Worm (Caenorhabditis elegans): ENCODE measurements around the gene Y48A5A.3.
A peak's percentile ranks its signal among the peaks of the same experiment; 100 is the strongest.

Gene Y48A5A.3

ce11 chrIV:1956411-1956810, 13.1 kb upstream of the Y48A5A.3 start, which contains the start of gene F52C12.6:
F52C12.6 (plus strand) TSS chrIV:1956711.
- no peak for TF ChIP-seq mxl-1 (tag; optimal IDR thresholded peaks at IDR 0.05)
- TF ChIP-seq ztf-22 (GFP tag; optimal IDR thresholded peaks at IDR 0.05): no peak
- no peak for TF ChIP-seq B0035.1 (tag; optimal IDR thresholded peaks at IDR 0.05)
- TF ChIP-seq F57C9.4 (tag; optimal IDR thresholded peaks at IDR 0.05): no peak
- no peak for TF ChIP-seq hsf-1 (GFP tag; IDR thresholded peaks at IDR 0.05)
- TF ChIP-seq zim-3 (tag; optimal IDR thresholded peaks at IDR 0.05): no peak

ce11 chrIV:1959554-1959953, 10.0 kb upstream of the Y48A5A.3 start, which contains the start of gene tdpo-1:
tdpo-1 (plus strand) TSS chrIV:1959854.
- no peak for TF ChIP-seq nhr-80 (tag; optimal IDR thresholded peaks at IDR 0.05)
- no peak for TF ChIP-seq zfh-2 (GFP tag; conservative IDR thresholded peaks at IDR 0.05)
- no peak for TF ChIP-seq lir-1 (GFP tag; conservative IDR thresholded peaks at IDR 0.05)

ce11 chrIV:1963247-1963646, 6.3 kb upstream of the Y48A5A.3 start, which contains the start of gene ulp-3:
ulp-3 (plus strand) TSS chrIV:1963634.
- no peak for TF ChIP-seq K11D2.4 (GFP tag; IDR thresholded peaks at IDR 0.05)
- no peak for TF ChIP-seq chd-7 (tag; optimal IDR thresholded peaks at IDR 0.05)
- no peak for TF ChIP-seq nhr-27 (tag; optimal IDR thresholded peaks at IDR 0.05)
- TF ChIP-seq attf-5 (GFP tag; optimal IDR thresholded peaks at IDR 0.05): no peak
- peak; percentile 13 for TF ChIP-seq efl-1 (GFP tag; optimal IDR thresholded peaks at IDR 0.05)
- no peak for TF ChIP-seq nfyb-1 (GFP tag; IDR thresholded peaks at IDR 0.05)
- TF ChIP-seq mcd-1 (GFP tag; IDR thresholded peaks at IDR 0.05): peak; percentile 60
- TF ChIP-seq Y53F4B.3 (GFP tag; IDR thresholded peaks at IDR 0.05): no peak
- 0 out of 2 replicates have a peak, but pooled peaks have one; percentile 19 for TF ChIP-seq D2030.7 (GFP tag; IDR thresholded peaks at IDR 0.05)

- TF ChIP-seq mcd-1 (GFP tag; IDR thresholded peaks at IDR 0.05) (peak; percentile 46; the same call in 1 of the 2 replicates), cebp-1 (GFP tag; IDR thresholded peaks at IDR 0.05) (no peak), cebp-1 (tag; optimal IDR thresholded peaks at IDR 0.05) (peak; percentile 64), B0261.1 (tag; optimal IDR thresholded peaks at IDR 0.05) (no peak)
Measured at ce11 chrIV:1964057-1964456, 5.5 kb upstream of the Y48A5A.3 start.

- TF ChIP-seq Y67H2A.10 (GFP tag; conservative IDR thresholded peaks at IDR 0.05) (no peak), B0019.2 (GFP tag; conservative IDR thresholded peaks at IDR 0.05) (no peak), hmg-1.2 (GFP tag; IDR thresholded peaks at IDR 0.05) (no peak), tlf-1 (GFP tag; optimal IDR thresholded peaks at IDR 0.05) (no peak), D2030.7 (GFP tag; IDR thresholded peaks at IDR 0.05) (no peak), ceh-79 (tag; optimal IDR thresholded peaks at IDR 0.05) (no peak), unc-62 (GFP tag; optimal IDR thresholded peaks at IDR 0.05) (no peak), fkh-3 (tag; optimal IDR thresholded peaks at IDR 0.05) (no peak)
Measured at ce11 chrIV:1965135-1965534, 4.4 kb upstream of the Y48A5A.3 start, which contains the start of gene Y48A5A.1. Y48A5A.1 (plus strand) TSS chrIV:1965481.

ce11 chrIV:1970158-1970557, 621 bp downstream of the Y48A5A.3 start:
- TF ChIP-seq hsf-1 (GFP tag; IDR thresholded peaks at IDR 0.05) (no peak), snpc-4 (GFP tag; optimal IDR thresholded peaks at IDR 0.05) (no peak), snpc-4 (tag; optimal IDR thresholded peaks at IDR 0.05) (no peak), madf-6 (GFP tag; IDR thresholded peaks at IDR 0.05) (peak; percentile 8; the same call in 1 of the 2 replicates), ztf-26 (tag; optimal IDR thresholded peaks at IDR 0.05) (no peak), attf-3 (GFP tag; conservative IDR thresholded peaks at IDR 0.05) (peak; percentile 75), Y95B8A.8 (GFP tag; IDR thresholded peaks at IDR 0.05) (no peak), ceh-91 (GFP tag; IDR thresholded peaks at IDR 0.05) (0 out of 2 replicates have a peak, but pooled peaks have one; percentile 18), egl-18 (GFP tag; IDR thresholded peaks at IDR 0.05) (no peak), ceh-27 (GFP tag; optimal IDR thresholded peaks at IDR 0.05) (no peak), T26A5.8 (tag; optimal IDR thresholded peaks at IDR 0.05) (no peak), madf-8 (GFP tag; conservative IDR thresholded peaks at IDR 0.05) (0 out of 2 replicates have a peak, but pooled peaks have one; percentile 11), efl-1 (GFP tag; optimal IDR thresholded peaks at IDR 0.05) (peak; percentile 41)
